Worm (Caenorhabditis elegans): Measurements from ENCODE around the gene Y73B6BL.289.
"Not testable (repeated sequence)": the region's sequence is repeated elsewhere in the genome, so short reads cannot be mapped to it uniquely, and the experiment has no call there.

The Y73B6BL.289 gene

ce11 chrIV:6347213-6347612 lies at the start of gene Y73B6BL.289:
Gene Y73B6BL.289 (plus strand): TSS chrIV:6347513.
- not testable (repeated sequence) for TF ChIP-seq elt-3, mls-2, nhr-28 (tag; optimal IDR thresholded peaks at IDR 0.05)

DNA sequence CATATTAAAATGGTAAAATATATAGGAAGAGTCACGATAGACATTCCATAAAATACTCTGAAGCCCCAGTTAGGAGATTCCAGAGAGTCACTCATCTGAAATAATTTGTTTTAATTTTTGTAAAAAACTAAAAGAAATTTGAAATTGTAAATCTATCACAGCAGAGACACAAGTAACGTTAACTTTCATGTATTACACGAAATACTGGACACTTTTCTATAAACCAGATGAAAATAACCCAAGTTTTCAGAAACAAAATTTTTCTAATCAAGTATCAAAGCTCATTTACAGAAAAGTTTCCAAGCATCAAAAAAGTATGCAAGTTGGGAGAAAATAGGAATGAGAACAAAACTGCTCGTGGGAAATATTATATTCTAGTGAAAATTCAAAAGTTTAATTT lies 49.1 kb upstream of the Y73B6BL.289 start, which contains the start of gene srv-27:
Gene srv-27, minus strand, starts transcription at position 101 of the 400 bp plus-strand sequence.
- TF ChIP-seq sptf-1 (tag; optimal IDR thresholded peaks at IDR 0.05) (no peak), blmp-1 (tag; optimal IDR thresholded peaks at IDR 0.05) (no peak)

DNA sequence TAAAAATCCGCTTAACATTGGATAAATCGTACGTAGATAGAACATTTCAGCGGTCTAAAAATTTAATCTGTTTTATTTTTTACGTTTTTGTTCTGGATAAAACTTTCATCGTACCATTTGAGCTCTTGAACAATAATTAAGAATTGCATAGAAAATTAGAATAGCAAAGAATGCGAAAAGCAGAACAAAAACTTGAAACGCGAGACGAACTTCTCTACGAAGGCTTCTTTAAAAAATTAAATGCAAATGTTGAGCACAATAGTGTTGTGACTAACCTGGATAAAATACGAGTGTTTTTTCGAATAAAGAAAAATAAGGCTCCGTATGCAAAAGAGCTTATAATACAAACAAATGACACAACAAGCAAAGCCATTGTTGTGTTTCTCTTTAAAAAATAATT lies 47.8 kb upstream of the Y73B6BL.289 start:
- no peak for TF ChIP-seq ceh-83 (GFP tag; optimal IDR thresholded peaks at IDR 0.05)
- TF ChIP-seq nhr-12 (tag; optimal IDR thresholded peaks at IDR 0.05): no peak

DNA sequence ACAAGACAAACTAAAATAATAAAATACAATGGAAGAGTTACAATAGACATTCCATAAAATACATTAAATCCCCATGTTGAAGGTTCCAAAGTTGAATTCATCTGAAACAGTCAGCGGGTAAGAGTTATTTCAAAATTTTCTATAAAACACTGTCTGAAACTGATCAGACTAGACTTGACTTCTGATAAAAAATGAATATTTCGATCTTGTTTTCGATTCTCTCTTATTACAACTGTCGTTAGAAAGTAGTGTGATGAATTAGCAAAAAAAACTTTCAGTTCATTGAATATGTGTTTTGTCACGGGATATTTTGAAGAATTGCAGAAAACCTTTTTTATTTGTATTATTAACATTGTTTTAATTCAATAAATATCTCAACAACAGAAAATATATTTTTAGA lies 45.5 kb upstream of the Y73B6BL.289 start, which contains the start of gene srv-26:
Gene srv-26, minus strand, starts transcription at position 101 of the 400 bp plus-strand sequence.
- no peak for TF ChIP-seq M03D4.4 (tag; optimal IDR thresholded peaks at IDR 0.05)
- no peak for TF ChIP-seq ces-1 (GFP tag; optimal IDR thresholded peaks at IDR 0.05)
- TF ChIP-seq lin-13 (tag; optimal IDR thresholded peaks at IDR 0.05): no peak
- TF ChIP-seq ceh-43 (GFP tag; optimal IDR thresholded peaks at IDR 0.05): no peak
- TF ChIP-seq nhr-2 (tag; optimal IDR thresholded peaks at IDR 0.05): no peak
- TF ChIP-seq unc-120 (tag; optimal IDR thresholded peaks at IDR 0.05; ENCODE audit: poor library complexity, severe bottlenecking): no peak
- TF ChIP-seq elt-3 (tag; optimal IDR thresholded peaks at IDR 0.05): no peak
- no peak for TF ChIP-seq snpc-4 (tag; optimal IDR thresholded peaks at IDR 0.05)
- TF ChIP-seq drap-1 (GFP tag; optimal IDR thresholded peaks at IDR 0.05): no peak
- TF ChIP-seq nhr-76 (tag; optimal IDR thresholded peaks at IDR 0.05): no peak
- no peak for TF ChIP-seq ztf-11 (tag; optimal IDR thresholded peaks at IDR 0.05)
- TF ChIP-seq ceh-83 (GFP tag; optimal IDR thresholded peaks at IDR 0.05): no peak
- TF ChIP-seq tbx-8 (GFP tag; optimal IDR thresholded peaks at IDR 0.05): no peak
- TF ChIP-seq sptf-1 (tag; optimal IDR thresholded peaks at IDR 0.05): no peak
- TF ChIP-seq sem-2 (GFP tag; optimal IDR thresholded peaks at IDR 0.05): no peak

DNA sequence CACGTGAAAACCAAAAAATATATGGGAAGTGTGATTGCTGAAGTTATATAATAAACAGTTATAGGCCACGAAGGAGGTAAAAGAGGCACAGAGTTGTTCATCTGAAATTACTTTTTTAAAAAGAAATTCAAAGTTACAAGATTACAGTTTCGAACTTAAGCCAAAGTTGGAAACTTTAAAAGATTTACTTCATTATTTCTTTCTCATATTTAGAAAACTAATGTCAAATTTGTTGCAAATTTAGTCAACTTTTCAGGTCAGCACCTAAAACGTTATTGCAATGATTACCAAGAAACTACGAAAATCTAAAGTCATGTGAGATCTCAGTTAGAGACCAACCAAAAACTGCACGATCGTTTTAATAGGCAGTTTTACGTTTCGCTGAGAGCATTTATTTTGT lies 43.7 kb upstream of the Y73B6BL.289 start, which contains the start of gene srv-25:
Gene srv-25, minus strand, starts transcription at position 101 of the 400 bp plus-strand sequence.
- no peak for TF ChIP-seq blmp-1 (tag; optimal IDR thresholded peaks at IDR 0.05)
- TF ChIP-seq hlh-1 (tag; optimal IDR thresholded peaks at IDR 0.05): no peak
- TF ChIP-seq ham-2 (GFP tag; optimal IDR thresholded peaks at IDR 0.05): no peak
- TF ChIP-seq unc-39 (tag; optimal IDR thresholded peaks at IDR 0.05): no peak
- no peak for TF ChIP-seq M03D4.4 (tag; optimal IDR thresholded peaks at IDR 0.05)
- TF ChIP-seq ceh-39 (tag; optimal IDR thresholded peaks at IDR 0.05): no peak
- TF ChIP-seq mls-2 (tag; optimal IDR thresholded peaks at IDR 0.05): no peak
- TF ChIP-seq unc-62 (GFP tag; optimal IDR thresholded peaks at IDR 0.05): no peak
- no peak for TF ChIP-seq elt-3 (tag; optimal IDR thresholded peaks at IDR 0.05)
- no peak for TF ChIP-seq ceh-43 (GFP tag; optimal IDR thresholded peaks at IDR 0.05)
- TF ChIP-seq tbx-8 (GFP tag; optimal IDR thresholded peaks at IDR 0.05): no peak
- no peak for TF ChIP-seq ces-1 (GFP tag; optimal IDR thresholded peaks at IDR 0.05)

DNA sequence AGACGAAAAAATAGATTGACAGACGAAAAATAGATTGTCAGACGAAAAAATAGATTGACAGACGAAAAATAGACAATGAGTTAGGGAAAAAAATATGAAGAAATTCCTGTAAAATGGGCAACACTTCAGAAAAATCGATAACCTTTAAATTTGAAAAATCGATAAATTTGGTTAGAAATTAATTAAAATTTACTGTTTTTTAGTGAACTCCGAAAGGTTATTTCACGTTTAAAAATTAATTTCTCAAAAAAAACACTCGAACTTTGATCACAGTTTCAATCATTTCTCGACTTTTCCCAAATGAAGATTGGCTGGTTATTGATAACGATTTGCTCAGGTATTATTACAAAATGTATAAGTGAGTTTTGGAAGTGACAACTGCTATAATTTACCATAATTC lies 39.9 kb upstream of the Y73B6BL.289 start, which contains the start of gene csp-2:
Gene csp-2, plus strand, starts transcription at position 301 of the 400 bp plus-strand sequence.
- TF ChIP-seq unc-120 (tag; optimal IDR thresholded peaks at IDR 0.05; ENCODE audit: poor library complexity, severe bottlenecking) (no peak), elt-3 (tag; optimal IDR thresholded peaks at IDR 0.05) (no peak), nhr-76 (tag; optimal IDR thresholded peaks at IDR 0.05) (no peak), mep-1 (tag; optimal IDR thresholded peaks at IDR 0.05) (no peak), bed-3 (GFP tag; optimal IDR thresholded peaks at IDR 0.05) (no peak), hlh-1 (tag; optimal IDR thresholded peaks at IDR 0.05) (no peak)

DNA sequence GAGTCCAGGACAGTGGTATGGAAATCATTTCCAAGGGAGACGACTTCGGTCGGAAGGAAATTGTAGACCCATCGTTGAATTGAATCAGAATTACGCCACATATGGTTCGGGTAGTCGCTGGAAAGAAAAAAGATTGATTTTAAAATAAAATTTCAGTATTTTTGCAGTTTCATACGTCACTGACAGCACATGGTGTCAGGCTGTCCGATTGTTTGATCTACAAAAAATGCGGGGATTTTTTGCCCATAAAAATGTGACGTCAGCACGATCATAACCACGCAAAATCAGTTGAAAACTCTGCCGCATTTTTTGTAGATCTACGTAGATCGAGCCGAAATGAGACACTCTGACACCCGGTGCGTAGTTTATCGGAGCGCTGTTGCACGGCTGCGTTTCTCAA lies 30.0 kb upstream of the Y73B6BL.289 start, which contains the start of gene Y73B6BL.12:
Gene Y73B6BL.12, minus strand, starts transcription at position 101 of the 400 bp plus-strand sequence.
- not testable (repeated sequence) for TF ChIP-seq hlh-1 (tag; optimal IDR thresholded peaks at IDR 0.05); zip-8 (tag; optimal IDR thresholded peaks at IDR 0.05); ceh-83 (GFP tag; optimal IDR thresholded peaks at IDR 0.05)

All from whole organism, mixed stage, embryonic.